Fruit fly (Drosophila melanogaster): ENCODE measurements around the gene CG15258.

- TF ChIP-seq ttk (optimal IDR thresholded peaks at IDR 0.05), result no peak
- TF ChIP-seq h (optimal IDR thresholded peaks at IDR 0.05), result no peak
- TF ChIP-seq Myc (optimal IDR thresholded peaks at IDR 0.05), result no peak
These were observed 6.2 kb upstream of the CG15258 start for dm6 chr2L:15367607-15368006.

Measured in Kc167 (cell line).